Worm (Caenorhabditis elegans): ENCODE measurements around the gene sra-9.

Gene sra-9

ce11 chrII:9559929-9560328 is 27.8 kb downstream of the sra-9 start, which contains the start of gene F35H8.4:
TSS of gene F35H8.4 (minus strand) at chrII:9560029.
- no peak for TF ChIP-seq fkh-6 (tag; optimal IDR thresholded peaks at IDR 0.05)
- TF ChIP-seq pha-2 (tag; optimal IDR thresholded peaks at IDR 0.05) = no peak
- no peak for TF ChIP-seq ceh-19 (GFP tag; optimal IDR thresholded peaks at IDR 0.05)
- no peak for TF ChIP-seq che-1 (tag; optimal IDR thresholded peaks at IDR 0.05)
- no peak for TF ChIP-seq unc-3 (GFP tag; conservative IDR thresholded peaks at IDR 0.05)
- TF ChIP-seq unc-3 (tag; optimal IDR thresholded peaks at IDR 0.05) = no peak
- no peak for TF ChIP-seq lim-6 (tag; optimal IDR thresholded peaks at IDR 0.05)
- TF ChIP-seq elt-2 (tag; optimal IDR thresholded peaks at IDR 0.05) = no peak
- TF ChIP-seq K09A11.1 (tag; optimal IDR thresholded peaks at IDR 0.05; ENCODE audit: insufficient read depth) = no peak
- TF ChIP-seq hlh-8 (tag; optimal IDR thresholded peaks at IDR 0.05) = no peak

- no peak for TF ChIP-seq ceh-19 (GFP tag; optimal IDR thresholded peaks at IDR 0.05)
- no peak for TF ChIP-seq tbx-2 (tag; optimal IDR thresholded peaks at IDR 0.05)
- no peak for TF ChIP-seq hlh-15 (tag; optimal IDR thresholded peaks at IDR 0.05)
- TF ChIP-seq pha-4 (tag; optimal IDR thresholded peaks at IDR 0.05) = no peak
- no peak for TF ChIP-seq ceh-18 (tag; optimal IDR thresholded peaks at IDR 0.05)
- TF ChIP-seq dve-1 (tag; optimal IDR thresholded peaks at IDR 0.05) = no peak
- TF ChIP-seq unc-86 (tag; optimal IDR thresholded peaks at IDR 0.05) = no peak
- TF ChIP-seq ets-4 (tag; optimal IDR thresholded peaks at IDR 0.05) = no peak
- no peak for TF ChIP-seq ahr-1 (tag; optimal IDR thresholded peaks at IDR 0.05)
Observed at ce11 chrII:9560895-9561294, 28.8 kb downstream of the sra-9 start.

- peak; percentile 72 for TF ChIP-seq K02D7.2 (tag; optimal IDR thresholded peaks at IDR 0.05)
- TF ChIP-seq lin-11 (tag; optimal IDR thresholded peaks at IDR 0.05) = peak; percentile 75
- TF ChIP-seq ceh-14 (tag; optimal IDR thresholded peaks at IDR 0.05) = peak; percentile 16
- TF ChIP-seq ets-4 (tag; optimal IDR thresholded peaks at IDR 0.05) = no peak
- TF ChIP-seq pqm-1 (tag; optimal IDR thresholded peaks at IDR 0.05) = no peak
- TF ChIP-seq ztf-16 (tag; optimal IDR thresholded peaks at IDR 0.05) = peak; percentile 68
- TF ChIP-seq mec-3 (tag; optimal IDR thresholded peaks at IDR 0.05; ENCODE audit: borderline replicate concordance) = peak; percentile 10
- peak; percentile 38 for TF ChIP-seq unc-42 (tag; optimal IDR thresholded peaks at IDR 0.05)
- TF ChIP-seq npax-4 (tag; optimal IDR thresholded peaks at IDR 0.05) = peak; percentile 79
- peak; percentile 74 for TF ChIP-seq ceh-9 (tag; optimal IDR thresholded peaks at IDR 0.05)
- peak; percentile 88 for TF ChIP-seq fkh-6 (tag; optimal IDR thresholded peaks at IDR 0.05)
- TF ChIP-seq madf-2 (tag; optimal IDR thresholded peaks at IDR 0.05) = peak; percentile 76
- peak; percentile 39 for TF ChIP-seq hlh-30 (tag; optimal IDR thresholded peaks at IDR 0.05; ENCODE audit: insufficient read depth)
- peak; percentile 42 for TF ChIP-seq dmd-4 (tag; optimal IDR thresholded peaks at IDR 0.05; ENCODE audit: borderline replicate concordance)
- TF ChIP-seq sox-2 (GFP tag; IDR thresholded peaks at IDR 0.05) = peak; percentile 76
- TF ChIP-seq ceh-6 (GFP tag; optimal IDR thresholded peaks at IDR 0.05) = peak; percentile 88
- peak; percentile 58 for TF ChIP-seq ceh-24 (tag; optimal IDR thresholded peaks at IDR 0.05)
- TF ChIP-seq C08G9.2 (tag; optimal IDR thresholded peaks at IDR 0.05) = peak; percentile 72
- peak; percentile 83 for TF ChIP-seq dve-1 (tag; optimal IDR thresholded peaks at IDR 0.05)
- no peak for TF ChIP-seq unc-55 (GFP tag; optimal IDR thresholded peaks at IDR 0.05)
- peak; percentile 88 for TF ChIP-seq unc-86 (tag; optimal IDR thresholded peaks at IDR 0.05)
- no peak for TF ChIP-seq ama-1 (optimal IDR thresholded peaks at IDR 0.05)
- peak; percentile 85 for TF ChIP-seq ref-2 (tag; optimal IDR thresholded peaks at IDR 0.05)
- TF ChIP-seq hlh-8 (tag; optimal IDR thresholded peaks at IDR 0.05) = peak; percentile 49
- peak; percentile 80 for TF ChIP-seq unc-3 (GFP tag; conservative IDR thresholded peaks at IDR 0.05)
- TF ChIP-seq unc-3 (tag; optimal IDR thresholded peaks at IDR 0.05) = peak; percentile 63
- peak; percentile 82 for TF ChIP-seq eyg-1 (tag; optimal IDR thresholded peaks at IDR 0.05)
- TF ChIP-seq sdc-2 (tag; optimal IDR thresholded peaks at IDR 0.05) = peak; percentile 80
- TF ChIP-seq pat-9 (tag; optimal IDR thresholded peaks at IDR 0.05) = peak; percentile 84
- peak; percentile 81 for TF ChIP-seq Y22D7AL.16 (tag; optimal IDR thresholded peaks at IDR 0.05)
- peak; percentile 89 for TF ChIP-seq che-1 (tag; optimal IDR thresholded peaks at IDR 0.05)
- peak; percentile 77 for TF ChIP-seq hlh-15 (tag; optimal IDR thresholded peaks at IDR 0.05)
- TF ChIP-seq F13H6.1 (tag; optimal IDR thresholded peaks at IDR 0.05) = peak; percentile 68
- no peak for TF ChIP-seq pax-1 (tag; optimal IDR thresholded peaks at IDR 0.05)
- TF ChIP-seq pha-4 (tag; optimal IDR thresholded peaks at IDR 0.05) = no peak
- TF ChIP-seq K09A11.1 (tag; optimal IDR thresholded peaks at IDR 0.05; ENCODE audit: insufficient read depth) = peak; percentile 83
- no peak for TF ChIP-seq pros-1 (tag; optimal IDR thresholded peaks at IDR 0.05)
- TF ChIP-seq elt-4 (tag; optimal IDR thresholded peaks at IDR 0.05) = no peak
- TF ChIP-seq ceh-31 (tag; optimal IDR thresholded peaks at IDR 0.05) = peak; percentile 40
- TF ChIP-seq ceh-30 (tag; optimal IDR thresholded peaks at IDR 0.05) = no peak
- TF ChIP-seq ceh-18 (tag; optimal IDR thresholded peaks at IDR 0.05) = peak; percentile 70
- TF ChIP-seq tbx-7 (tag; optimal IDR thresholded peaks at IDR 0.05) = peak; percentile 45
- peak; percentile 91 for TF ChIP-seq elt-2 (tag; optimal IDR thresholded peaks at IDR 0.05)
Observed at ce11 chrII:9566045-9566444, 33.9 kb downstream of the sra-9 start.

Measured in whole organism, late embryonic.